Worm (Caenorhabditis elegans) whole organism, L4 larva: ENCODE results near the gene C06H5.12.

Experiments
- D1046.2 ChIP-seq: fragments of 200-800 bp; sonication (Bioruptor generic); IDR thresholded peaks from 2 replicates; pipeline ENCODE4 v1.3.6; 2022; ENCODE audit warnings: missing genetic modification characterization, missing compliant biosample characterization
- F26F4.8 ChIP-seq: fragments of 200-800 bp; sonication (Bioruptor generic); conservative IDR thresholded peaks from 2 replicates; pipeline ENCODE4 v1.3.6; 2022; ENCODE audit warnings: missing genetic modification characterization, missing compliant biosample characterization
- F44E2.7 ChIP-seq: fragments of 200-800 bp; sonication (Bioruptor generic); IDR thresholded peaks from 2 replicates; pipeline ENCODE4 v2.1.2; 2022; ENCODE audit warnings: missing genetic modification characterization, missing compliant biosample characterization
- T20F7.1 ChIP-seq: fragments of 200-800 bp; sonication (Bioruptor generic); optimal IDR thresholded peaks from 2 replicates; lab custom pipeline; 2018; ENCODE audit warnings: mild to moderate bottlenecking, missing genetic modification characterization, missing compliant biosample characterization
- Y48G9A.11 ChIP-seq: fragments of 200-800 bp; sonication (Bioruptor generic); IDR thresholded peaks from 2 replicates; pipeline ENCODE4 v1.3.6; 2022; ENCODE audit warnings: missing genetic modification reagents, missing genetic modification characterization, missing compliant biosample characterization
- Y5F2A.4 ChIP-seq: fragments of 200-800 bp; sonication (Bioruptor generic); optimal IDR thresholded peaks from 2 replicates; lab custom pipeline; 2018; ENCODE audit warnings: mild to moderate bottlenecking, missing genetic modification characterization, missing compliant biosample characterization
- Y75B8A.6 ChIP-seq: fragments of 200-800 bp; sonication (Bioruptor generic); IDR thresholded peaks from 2 replicates; pipeline ENCODE4 v1.3.6; 2022; ENCODE audit warnings: missing genetic modification reagents, missing genetic modification characterization, missing compliant biosample characterization
- ZK337.2 ChIP-seq: fragments of 200-800 bp; sonication (Bioruptor generic); IDR thresholded peaks from 2 replicates; pipeline ENCODE4 v1.3.6; 2022; ENCODE audit warnings: missing genetic modification reagents, missing genetic modification characterization, missing compliant biosample characterization
- ZK546.5 ChIP-seq, 2 experiments: sonication (generic microtip); optimal IDR thresholded peaks; 2 replicates each; lab custom pipeline; 2017; ENCODE audit warnings: missing biosample characterization in 2 of 2, missing genetic modification characterization in 2 of 2
- aha-1 ChIP-seq: fragments of 150-350 bp; peaks from one replicate; lab custom pipeline; 2014; ENCODE audit warnings: missing biosample characterization, missing genetic modification characterization
- ceh-20 ChIP-seq: fragments of 200-800 bp; sonication (Bioruptor generic); IDR thresholded peaks from 2 replicates; pipeline ENCODE4 v1.3.6; 2022; ENCODE audit warnings: missing genetic modification reagents, missing genetic modification characterization, missing compliant biosample characterization
- ceh-62 ChIP-seq: sonication (generic microtip); optimal IDR thresholded peaks from 2 replicates; lab custom pipeline; 2017; ENCODE audit warnings: missing biosample characterization, missing genetic modification characterization
- daf-12 ChIP-seq: fragments of 150-350 bp; optimal IDR thresholded peaks from 2 replicates; lab custom pipeline; 2014; ENCODE audit warnings: missing biosample characterization, missing genetic modification reagents, missing genetic modification characterization
- daf-16 ChIP-seq, 3 experiments: sonication (generic microtip); optimal IDR thresholded peaks; 2 replicates each; lab custom pipeline; 2016 to 2017; ENCODE audit warnings: missing genetic modification characterization in 3 of 3, missing genetic modification reagents in 3 of 3, mild to moderate bottlenecking in 2 of 3, missing compliant biosample characterization in 2 of 3, missing biosample characterization in 1 of 3, moderate library complexity in 1 of 3
- dmd-6 ChIP-seq: fragments of 200-800 bp; sonication (Bioruptor generic); IDR thresholded peaks from 2 replicates; pipeline ENCODE4 v1.3.6; 2022; ENCODE audit warnings: missing genetic modification reagents, missing genetic modification characterization, missing compliant biosample characterization
- dmd-8 ChIP-seq: fragments of 200-800 bp; sonication (Bioruptor generic); IDR thresholded peaks from 2 replicates; pipeline ENCODE4 v1.3.6; 2022; ENCODE audit warnings: missing genetic modification characterization, missing compliant biosample characterization
- dpl-1 ChIP-seq: fragments of 150-350 bp; optimal IDR thresholded peaks from 2 replicates; lab custom pipeline; 2014; ENCODE audit warnings: missing biosample characterization, missing genetic modification reagents, missing genetic modification characterization
- duxl-1 ChIP-seq: sonication (generic microtip); optimal IDR thresholded peaks from 2 replicates; lab custom pipeline; 2016; ENCODE audit warnings: mild to moderate bottlenecking, missing genetic modification characterization, moderate library complexity, missing compliant biosample characterization; ENCODE audit not compliant: poor library complexity
- dve-1 ChIP-seq: sonication (generic microtip); optimal IDR thresholded peaks from 2 replicates; lab custom pipeline; 2017; ENCODE audit warnings: antibody characterized with exemption, mild to moderate bottlenecking, missing genetic modification characterization, missing compliant biosample characterization; ENCODE audit not compliant: insufficient read depth
- egl-43 ChIP-seq: fragments of 200-800 bp; sonication (Bioruptor generic); IDR thresholded peaks from 2 replicates; pipeline ENCODE4 v1.3.6; 2022; ENCODE audit warnings: missing genetic modification reagents, missing genetic modification characterization, missing compliant biosample characterization
- fkh-10 ChIP-seq: fragments of 150-350 bp; optimal IDR thresholded peaks from 2 replicates; lab custom pipeline; 2014; ENCODE audit warnings: missing biosample characterization, missing genetic modification reagents, missing genetic modification characterization
- fos-1 ChIP-seq: fragments of 150-350 bp; optimal IDR thresholded peaks from 2 replicates; lab custom pipeline; 2014; ENCODE audit warnings: missing biosample characterization, missing genetic modification characterization
- hlh-11 ChIP-seq: fragments of 200-800 bp; sonication (Bioruptor generic); optimal IDR thresholded peaks from 2 replicates; lab custom pipeline; 2018; ENCODE audit warnings: mild to moderate bottlenecking, missing genetic modification characterization, missing compliant biosample characterization
- hlh-30 ChIP-seq: sonication (generic microtip); optimal IDR thresholded peaks from 2 replicates; lab custom pipeline; 2017; ENCODE audit warnings: antibody characterized with exemption, mild to moderate bottlenecking, missing genetic modification characterization, missing compliant biosample characterization; ENCODE audit not compliant: insufficient read depth
- lin-1 ChIP-seq: fragments of 200-800 bp; sonication (Bioruptor generic); IDR thresholded peaks from 2 replicates; pipeline ENCODE4 v1.3.6; 2022; ENCODE audit warnings: missing genetic modification reagents, missing genetic modification characterization, missing compliant biosample characterization
- lin-39 ChIP-seq: fragments of 150-350 bp; optimal IDR thresholded peaks from 2 replicates; lab custom pipeline; 2014; ENCODE audit warnings: missing biosample characterization, missing genetic modification reagents, missing genetic modification characterization
- lsy-2 ChIP-seq, 2 experiments: fragments of 150-350 bp in 1 of 2; sonication (generic microtip) in 1 of 2; optimal IDR thresholded peaks; 2 replicates each; lab custom pipeline; 2014 to 2017; ENCODE audit warnings: missing biosample characterization in 2 of 2, missing genetic modification characterization in 2 of 2
- madf-9 ChIP-seq: fragments of 200-800 bp; sonication (Bioruptor generic); conservative IDR thresholded peaks from 2 replicates; pipeline ENCODE4 v1.3.6; 2022; ENCODE audit warnings: missing genetic modification reagents, missing genetic modification characterization, missing compliant biosample characterization
- mxl-2 ChIP-seq: fragments of 200-800 bp; sonication (Bioruptor generic); conservative IDR thresholded peaks from 2 replicates; pipeline ENCODE4 v1.3.6; 2022; ENCODE audit warnings: missing genetic modification reagents, missing genetic modification characterization, missing compliant biosample characterization
- mxl-3 ChIP-seq: fragments of 200-800 bp; sonication (Bioruptor generic); optimal IDR thresholded peaks from 2 replicates; lab custom pipeline; 2018; ENCODE audit warnings: mild to moderate bottlenecking, missing genetic modification characterization, missing compliant biosample characterization
- nhr-111 ChIP-seq: fragments of 200-800 bp; sonication (Bioruptor generic); optimal IDR thresholded peaks from 2 replicates; lab custom pipeline; 2018; ENCODE audit warnings: mild to moderate bottlenecking, missing genetic modification characterization, missing compliant biosample characterization
- nhr-28 ChIP-seq: fragments of 150-350 bp; optimal IDR thresholded peaks from 2 replicates; lab custom pipeline; 2014; ENCODE audit warnings: missing biosample characterization, missing genetic modification characterization
- nhr-6 ChIP-seq: fragments of 150-350 bp; optimal IDR thresholded peaks from 2 replicates; lab custom pipeline; 2014; ENCODE audit warnings: missing biosample characterization, missing genetic modification characterization
- nhr-77 ChIP-seq: fragments of 150-350 bp; optimal IDR thresholded peaks from 2 replicates; lab custom pipeline; 2014; ENCODE audit warnings: missing biosample characterization, missing genetic modification characterization
- php-3 ChIP-seq: fragments of 200-800 bp; sonication (Bioruptor generic); IDR thresholded peaks from 2 replicates; pipeline ENCODE4 v1.3.6; 2022; ENCODE audit warnings: missing genetic modification reagents, missing genetic modification characterization, missing compliant biosample characterization
- pqm-1 ChIP-seq: sonication (generic microtip); optimal IDR thresholded peaks from 2 replicates; lab custom pipeline; 2017; ENCODE audit warnings: missing biosample characterization, missing genetic modification characterization
- rbr-2 ChIP-seq: sonication (generic microtip); optimal IDR thresholded peaks from 2 replicates; lab custom pipeline; 2016; ENCODE audit warnings: missing genotype, missing genetic modification characterization, missing compliant biosample characterization
- skn-1 ChIP-seq: fragments of 150-350 bp; optimal IDR thresholded peaks from 2 replicates; lab custom pipeline; 2014; ENCODE audit warnings: missing biosample characterization, missing genetic modification characterization
- spr-1 ChIP-seq: sonication (generic microtip); optimal IDR thresholded peaks from 2 replicates; lab custom pipeline; 2016; ENCODE audit warnings: mild to moderate bottlenecking, missing genetic modification characterization, missing compliant biosample characterization
- spr-3 ChIP-seq: fragments of 200-800 bp; sonication (Bioruptor generic); optimal IDR thresholded peaks from 2 replicates; lab custom pipeline; 2018; ENCODE audit warnings: mild to moderate bottlenecking, missing genetic modification characterization, missing compliant biosample characterization
- tag-97 ChIP-seq: fragments of 200-800 bp; sonication (Bioruptor generic); IDR thresholded peaks from 2 replicates; pipeline ENCODE4 v1.3.6; 2022; ENCODE audit warnings: missing genetic modification characterization, missing compliant biosample characterization
- unc-62 ChIP-seq, 3 experiments: fragments of 150-350 bp in 1 of 3; sonication (generic microtip); optimal IDR thresholded peaks in 2 of 3; peaks in 1 of 3; 1 replicate in 1 of 3; 2 replicates in 2 of 3; lab custom pipeline; 2014 to 2017; ENCODE audit warnings: missing biosample characterization in 3 of 3, missing genetic modification characterization in 3 of 3, missing genetic modification reagents in 3 of 3, missing genotype in 1 of 3
- vab-7 ChIP-seq: fragments of 200-800 bp; sonication (Bioruptor generic); IDR thresholded peaks from 2 replicates; pipeline ENCODE4 v1.3.6; 2022; ENCODE audit warnings: missing genetic modification reagents, missing genetic modification characterization, missing compliant biosample characterization
- zip-11 ChIP-seq: fragments of 200-800 bp; sonication (Bioruptor generic); IDR thresholded peaks from 2 replicates; pipeline ENCODE4 v1.3.6; 2022; ENCODE audit warnings: missing genetic modification characterization, missing compliant biosample characterization
- ztf-7 ChIP-seq: fragments of 150-350 bp; optimal IDR thresholded peaks from 2 replicates; lab custom pipeline; 2014; ENCODE audit warnings: missing biosample characterization, missing genetic modification characterization

C06H5.12 gene

DNA sequence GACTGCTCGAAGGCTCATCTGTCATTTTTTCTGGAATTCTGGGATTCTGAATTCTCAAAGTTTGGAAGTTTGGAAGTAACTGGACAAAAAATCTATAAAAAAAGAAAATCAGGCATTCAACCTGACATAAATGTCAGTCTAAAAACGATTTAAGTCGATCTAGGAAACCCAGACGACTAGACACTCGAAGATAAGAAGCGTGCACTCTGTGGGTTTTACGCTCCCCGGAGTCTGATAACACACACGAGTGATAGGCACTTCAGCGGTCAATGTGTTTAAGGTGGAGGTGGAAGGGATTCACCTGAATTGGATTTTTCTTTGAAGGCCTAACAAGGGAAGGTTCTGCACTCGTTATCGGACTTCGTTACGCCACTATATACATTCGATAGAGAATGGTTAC lies 5.6 kb upstream of the C06H5.12 start, which contains the start of gene C06H5.6:
Gene C06H5.6 (minus strand): TSS at position 46 of the 400 bp plus-strand sequence.
- TF ChIP-seq aha-1 (tag; lab: Kevin White, UChicago) (no peak), nhr-28 (peak; percentile 70), madf-9 (GFP tag; lab: Robert Waterston, UW) (no peak), D1046.2 (GFP tag; lab: Robert Waterston, UW) (no peak), nhr-111 (GFP tag; lab: Kevin White, UChicago) (no peak), php-3 (GFP tag; lab: Robert Waterston, UW) (peak; percentile 67), F26F4.8 (GFP tag; lab: Robert Waterston, UW) (no peak), dmd-6 (peak; percentile 64), fkh-10 (no peak), daf-12 (tag; lab: Kevin White, UChicago) (no peak), unc-62 (GFP tag; optimal IDR thresholded peaks at IDR 0.05 in 1 of 2; lab: Kevin White, UChicago) (no peak), unc-62 (tag; optimal IDR thresholded peaks at IDR 0.05; lab: Kevin White, UChicago) (no peak), dve-1 (tag; lab: Kevin White, UChicago) (peak; percentile 59), Y48G9A.11 (GFP tag; lab: Robert Waterston, UW) (no peak), lin-1 (GFP tag; lab: Robert Waterston, UW) (no peak), F44E2.7 (GFP tag; lab: Robert Waterston, UW) (no peak), daf-16 (GFP tag; optimal IDR thresholded peaks at IDR 0.05; lab: Kevin White, UChicago) (no peak), daf-16 (tag; optimal IDR thresholded peaks at IDR 0.05; lab: Kevin White, UChicago) (peak; percentile 37), fos-1 (tag; lab: Kevin White, UChicago) (no peak), Y75B8A.6 (GFP tag; lab: Robert Waterston, UW) (no peak), T20F7.1 (GFP tag; lab: Kevin White, UChicago) (no peak), zip-11 (GFP tag; lab: Robert Waterston, UW) (no peak), ztf-7 (tag; lab: Kevin White, UChicago) (no peak), Y5F2A.4 (GFP tag; lab: Kevin White, UChicago) (no peak), ceh-20 (no peak), dpl-1 (GFP tag; lab: Kevin White, UChicago) (no peak), mxl-2 (GFP tag; lab: Robert Waterston, UW) (no peak), pqm-1 (tag; lab: Kevin White, UChicago) (peak; percentile 67), egl-43 (no peak), duxl-1 (tag; lab: Kevin White, UChicago) (no peak), nhr-77 (tag; lab: Kevin White, UChicago) (no peak), dmd-8 (GFP tag; lab: Robert Waterston, UW) (no peak), hlh-11 (tag; lab: Kevin White, UChicago) (peak; percentile 24), nhr-6 (tag; lab: Kevin White, UChicago) (no peak), lsy-2 (tag; optimal IDR thresholded peaks at IDR 0.05; lab: Kevin White, UChicago) (no peak), hlh-30 (tag; lab: Kevin White, UChicago) (no peak), ZK337.2 (GFP tag; lab: Robert Waterston, UW) (no peak), ceh-62 (tag; lab: Kevin White, UChicago) (no peak), vab-7 (GFP tag; lab: Robert Waterston, UW) (no peak), skn-1 (no peak), ZK546.5 (tag; optimal IDR thresholded peaks at IDR 0.05; lab: Kevin White, UChicago) (no peak)

ce11 chrV:17891317-17891716 lies 3.3 kb upstream of the C06H5.12 start:
- TF ChIP-seq dmd-6: peak; percentile 44
- peak; percentile 43 for TF ChIP-seq pqm-1 (tag; lab: Kevin White, UChicago)
- no peak for TF ChIP-seq spr-3 (GFP tag; lab: Kevin White, UChicago)
- peak; percentile 37 for TF ChIP-seq hlh-11 (tag; lab: Kevin White, UChicago)
- TF ChIP-seq vab-7 (GFP tag; lab: Robert Waterston, UW): no peak
- no peak for TF ChIP-seq rbr-2 (tag; lab: Kevin White, UChicago)
- peak; percentile 46 for TF ChIP-seq dve-1 (tag; lab: Kevin White, UChicago)
- TF ChIP-seq mxl-3 (GFP tag; lab: Kevin White, UChicago): no peak
- no peak for TF ChIP-seq tag-97
- TF ChIP-seq daf-16 (GFP tag; optimal IDR thresholded peaks at IDR 0.05; lab: Kevin White, UChicago): no peak
- TF ChIP-seq daf-16 (tag; optimal IDR thresholded peaks at IDR 0.05; lab: Kevin White, UChicago): peak; percentile 92
- no peak for TF ChIP-seq spr-1 (tag; lab: Kevin White, UChicago)
- peak in 1 of 2 experiments; percentile 31 for TF ChIP-seq unc-62 (GFP tag; optimal IDR thresholded peaks at IDR 0.05 in 1 of 2; lab: Kevin White, UChicago)
- no peak for TF ChIP-seq unc-62 (tag; optimal IDR thresholded peaks at IDR 0.05; lab: Kevin White, UChicago)
- TF ChIP-seq nhr-28: peak; percentile 67
- TF ChIP-seq php-3 (GFP tag; lab: Robert Waterston, UW): peak; percentile 96
- TF ChIP-seq ceh-20: peak; percentile 49; the same call in 1 of the 2 replicates
- no peak for TF ChIP-seq lin-39 (tag; lab: Kevin White, UChicago)
